Fruit fly (Drosophila melanogaster) whole organism, embryonic: ENCODE measurements around the gene Idh3g.

ENCODE experiments used
- Atf3 ChIP-seq: fragments of 200-800 bp; sonication (Bioruptor generic); optimal IDR thresholded peaks from 3 replicates; lab custom pipeline; 2016; ENCODE audit warnings: missing biosample characterization, missing genetic modification characterization
- Bdp1 ChIP-seq: fragments of 200-800 bp; sonication (Bioruptor generic); optimal IDR thresholded peaks from 3 replicates; lab custom pipeline; 2016; ENCODE audit warnings: missing biosample characterization, missing genetic modification characterization
- CG10267 ChIP-seq: fragments of 200-800 bp; sonication (Bioruptor generic); optimal IDR thresholded peaks from 2 replicates; lab custom pipeline; 2018; ENCODE audit warnings: missing biosample characterization, mild to moderate bottlenecking, missing genetic modification characterization, moderate library complexity
- CG11504 ChIP-seq: fragments of 200-800 bp; sonication (Bioruptor generic); optimal IDR thresholded peaks from 3 replicates; lab custom pipeline; 2019; ENCODE audit warnings: missing biosample characterization, mild to moderate bottlenecking, missing genetic modification characterization, moderate library complexity
- CG12391 ChIP-seq: fragments of 200-800 bp; sonication (Bioruptor generic); optimal IDR thresholded peaks from 3 replicates; lab custom pipeline; 2018; ENCODE audit warnings: missing biosample characterization, mild to moderate bottlenecking, missing genetic modification characterization, moderate library complexity
- CG12942 ChIP-seq: fragments of 200-800 bp; sonication (Bioruptor generic); optimal IDR thresholded peaks from 3 replicates; lab custom pipeline; 2016; ENCODE audit warnings: missing biosample characterization, missing genetic modification characterization
- CG13775 ChIP-seq: fragments of 200-800 bp; sonication (Bioruptor generic); optimal IDR thresholded peaks from 3 replicates; lab custom pipeline; 2017; ENCODE audit warnings: missing biosample characterization, mild to moderate bottlenecking, missing genetic modification characterization
- CG15269 ChIP-seq: fragments of 200-800 bp; sonication (Bioruptor generic); optimal IDR thresholded peaks from 2 replicates; lab custom pipeline; 2018; ENCODE audit warnings: missing biosample characterization, mild to moderate bottlenecking, missing genetic modification characterization, moderate library complexity
- CG1529 ChIP-seq: fragments of 200-800 bp; sonication (Bioruptor generic); optimal IDR thresholded peaks from 3 replicates; lab custom pipeline; 2018; ENCODE audit warnings: missing biosample characterization, missing genetic modification characterization
- CG18011 ChIP-seq: fragments of 200-800 bp; sonication (Bioruptor generic); optimal IDR thresholded peaks from 2 replicates; lab custom pipeline; 2017; ENCODE audit warnings: missing biosample characterization, missing genetic modification characterization, mild to moderate bottlenecking, moderate library complexity, missing genotype
- CG18262 ChIP-seq: fragments of 200-800 bp; optimal IDR thresholded peaks from 3 replicates; lab custom pipeline; 2019; ENCODE audit warnings: missing biosample characterization, mild to moderate bottlenecking, missing genetic modification characterization, moderate library complexity
- CG18599 ChIP-seq: fragments of 200-800 bp; sonication (Bioruptor generic); optimal IDR thresholded peaks from 3 replicates; lab custom pipeline; 2017; ENCODE audit warnings: missing biosample characterization, missing genetic modification characterization, mild to moderate bottlenecking, moderate library complexity, missing genetic modification reagents
- CG31388 ChIP-seq: fragments of 200-800 bp; sonication (Bioruptor generic); optimal IDR thresholded peaks from 2 replicates; lab custom pipeline; 2016; ENCODE audit warnings: missing biosample characterization, missing genetic modification characterization
- CG32532 ChIP-seq: fragments of 200-800 bp; sonication (Bioruptor generic); IDR thresholded peaks from 2 replicates; pipeline ENCODE4 v1.3.6; 2022; ENCODE audit warnings: missing biosample characterization, missing genetic modification characterization
- CG32772 ChIP-seq: fragments of 200-800 bp; sonication (Bioruptor generic); IDR thresholded peaks from 2 replicates; pipeline ENCODE4 v1.3.6; 2022; ENCODE audit warnings: missing biosample characterization, missing genetic modification characterization
- CG3726 ChIP-seq: fragments of 200-800 bp; sonication (Bioruptor generic); IDR thresholded peaks from 3 replicates; pipeline ENCODE4, ENCODE4 v1.3.6; 2022; ENCODE audit warnings: missing biosample characterization, missing genetic modification characterization
- CG5180 ChIP-seq: fragments of 200-800 bp; sonication (Bioruptor generic); optimal IDR thresholded peaks from 3 replicates; lab custom pipeline; 2017; ENCODE audit warnings: missing biosample characterization, missing genetic modification characterization, mild to moderate bottlenecking, moderate library complexity, missing genetic modification reagents
- CG6791 ChIP-seq: fragments of 200-800 bp; sonication (Bioruptor generic); IDR thresholded peaks from 3 replicates; pipeline ENCODE4 v1.3.6; 2022; ENCODE audit warnings: missing biosample characterization, missing genetic modification characterization; ENCODE audit not compliant: partially characterized antibody
- CG7786 ChIP-seq: fragments of 200-800 bp; sonication (Bioruptor generic); optimal IDR thresholded peaks from 2 replicates; lab custom pipeline; 2016; ENCODE audit warnings: missing biosample characterization, missing genetic modification characterization
- CG9215 ChIP-seq: fragments of 200-800 bp; sonication (Bioruptor generic); IDR thresholded peaks from 2 replicates; pipeline ENCODE4 v1.3.6; 2022; ENCODE audit warnings: missing biosample characterization, missing genetic modification characterization
- CoRest ChIP-seq: fragments of 200-800 bp; sonication (Bioruptor generic); optimal IDR thresholded peaks from 3 replicates; lab custom pipeline; 2018; ENCODE audit warnings: missing biosample characterization, mild to moderate bottlenecking, missing genetic modification characterization, moderate library complexity
- Dip2 ChIP-seq: fragments of 200-800 bp; sonication (Bioruptor generic); IDR thresholded peaks from 2 replicates; pipeline ENCODE4 v1.3.6; 2022; ENCODE audit warnings: missing biosample characterization, missing genetic modification characterization
- Hr39 ChIP-seq: fragments of >200 bp; optimal IDR thresholded peaks from 2 replicates; lab custom pipeline; 2017
- MTF-1 ChIP-seq: fragments of 200-800 bp; sonication (Bioruptor generic); optimal IDR thresholded peaks from 2 replicates; lab custom pipeline; 2018; ENCODE audit warnings: missing biosample characterization, mild to moderate bottlenecking, missing genetic modification characterization, borderline replicate concordance
- NfI ChIP-seq: fragments of 200-800 bp; sonication (Bioruptor generic); optimal IDR thresholded peaks from 3 replicates; lab custom pipeline; 2018; ENCODE audit warnings: missing biosample characterization, mild to moderate bottlenecking, missing genetic modification characterization, moderate library complexity
- Pdp1 ChIP-seq, 2 experiments: fragments of 200-800 bp; sonication (Bioruptor generic); optimal IDR thresholded peaks; 3 replicates each; lab custom pipeline; 2016; ENCODE audit warnings: missing biosample characterization in 2 of 2, missing genetic modification characterization in 2 of 2, mild to moderate bottlenecking in 1 of 2, moderate library complexity in 1 of 2
- Ssrp ChIP-seq: fragments of 200-800 bp; sonication (Bioruptor generic); optimal IDR thresholded peaks from 2 replicates; lab custom pipeline; 2018; ENCODE audit warnings: missing biosample characterization, mild to moderate bottlenecking, missing genetic modification characterization, moderate library complexity
- Xbp1 ChIP-seq: fragments of 200-800 bp; sonication (Bioruptor generic); optimal IDR thresholded peaks from 3 replicates; lab custom pipeline; 2016; ENCODE audit warnings: missing biosample characterization, mild to moderate bottlenecking, missing genetic modification characterization
- al ChIP-seq: fragments of 200-800 bp; sonication (Bioruptor generic); IDR thresholded peaks from 2 replicates; pipeline ENCODE4 v1.3.6; 2022; ENCODE audit warnings: missing biosample characterization, missing genetic modification characterization
- aop ChIP-seq: fragments of 200-800 bp; sonication (Bioruptor generic); IDR thresholded peaks from 2 replicates; pipeline ENCODE4 v1.3.6; 2022; ENCODE audit warnings: missing biosample characterization, missing genetic modification characterization
- chif ChIP-seq, 2 experiments: fragments of 200-800 bp; sonication (Bioruptor generic); optimal IDR thresholded peaks; 3 replicates each; lab custom pipeline; 2016; ENCODE audit warnings: missing biosample characterization in 2 of 2, missing genetic modification characterization in 2 of 2
- ci ChIP-seq: fragments of 200-800 bp; sonication (Bioruptor generic); IDR thresholded peaks from 3 replicates; pipeline ENCODE4 v1.3.6; 2022; ENCODE audit warnings: missing biosample characterization, missing genetic modification characterization
- crol ChIP-seq: fragments of 200-800 bp; sonication (Bioruptor generic); IDR thresholded peaks from 2 replicates; pipeline ENCODE4 v1.3.6; 2022; ENCODE audit warnings: missing biosample characterization, missing genetic modification characterization
- en ChIP-seq: fragments of 200-800 bp; sonication (Bioruptor generic); optimal IDR thresholded peaks from 2 replicates; lab custom pipeline; 2016; ENCODE audit warnings: missing biosample characterization, missing genetic modification characterization
- fd64A ChIP-seq: fragments of 200-800 bp; sonication (Bioruptor generic); optimal IDR thresholded peaks from 3 replicates; lab custom pipeline; 2018; ENCODE audit warnings: missing biosample characterization, mild to moderate bottlenecking, missing genetic modification characterization
- gcm ChIP-seq: fragments of 200-800 bp; sonication (Bioruptor generic); optimal IDR thresholded peaks from 2 replicates; lab custom pipeline; 2019; ENCODE audit warnings: missing biosample characterization, mild to moderate bottlenecking, missing genetic modification characterization, moderate library complexity
- gcm2 ChIP-seq: fragments of 200-800 bp; sonication (Bioruptor generic); optimal IDR thresholded peaks from 2 replicates; lab custom pipeline; 2016; ENCODE audit warnings: missing biosample characterization, missing genetic modification characterization
- gsb ChIP-seq: fragments of 200-800 bp; sonication (Bioruptor generic); IDR thresholded peaks from 2 replicates; pipeline ENCODE4 v1.3.6; 2022; ENCODE audit warnings: missing biosample characterization, missing genetic modification characterization
- kah ChIP-seq: fragments of 200-800 bp; sonication (Bioruptor generic); optimal IDR thresholded peaks from 2 replicates; lab custom pipeline; 2018; ENCODE audit warnings: missing biosample characterization, mild to moderate bottlenecking, missing genetic modification characterization
- ken ChIP-seq: fragments of 200-800 bp; sonication (Bioruptor generic); IDR thresholded peaks from 3 replicates; pipeline ENCODE4 v1.3.6; 2022; ENCODE audit warnings: missing biosample characterization, missing genetic modification characterization
- lab ChIP-seq: fragments of 200-800 bp; sonication (Bioruptor generic); optimal IDR thresholded peaks from 3 replicates; lab custom pipeline; 2017; ENCODE audit warnings: missing biosample characterization, missing genetic modification characterization, mild to moderate bottlenecking, moderate library complexity, missing genetic modification reagents
- lmd ChIP-seq: fragments of 200-800 bp; sonication (Bioruptor generic); IDR thresholded peaks from 2 replicates; pipeline ENCODE4 v1.3.6; 2022; ENCODE audit warnings: missing biosample characterization, missing genetic modification characterization
- mam ChIP-seq: fragments of 200-800 bp; sonication (Bioruptor generic); optimal IDR thresholded peaks from 3 replicates; lab custom pipeline; 2016; ENCODE audit warnings: missing biosample characterization, missing genetic modification characterization
- otp ChIP-seq: fragments of 200-800 bp; sonication (Bioruptor generic); IDR thresholded peaks from 3 replicates; pipeline ENCODE4, ENCODE4 v1.3.6; 2022; ENCODE audit warnings: missing biosample characterization, missing genetic modification characterization
- peb ChIP-seq: fragments of 200-800 bp; sonication (Bioruptor generic); IDR thresholded peaks from 2 replicates; pipeline ENCODE4 v1.3.6; 2022; ENCODE audit warnings: missing biosample characterization, missing genetic modification characterization
- pho ChIP-seq: fragments of 200-800 bp; sonication (Bioruptor generic); optimal IDR thresholded peaks from 2 replicates; lab custom pipeline; 2016; ENCODE audit warnings: missing biosample characterization, missing genetic modification characterization
- pnt ChIP-seq: fragments of 200-800 bp; sonication (Bioruptor generic); optimal IDR thresholded peaks from 3 replicates; lab custom pipeline; 2016; ENCODE audit warnings: missing biosample characterization, missing genetic modification characterization
- ro ChIP-seq: fragments of 200-800 bp; sonication (Bioruptor generic); IDR thresholded peaks from 2 replicates; pipeline ENCODE4 v1.3.6; 2022; ENCODE audit warnings: missing biosample characterization, missing genetic modification characterization
- salm ChIP-seq: fragments of 200-800 bp; sonication (Bioruptor generic); optimal IDR thresholded peaks from 2 replicates; lab custom pipeline; 2018; ENCODE audit warnings: missing biosample characterization, mild to moderate bottlenecking, missing genetic modification characterization
- ssp ChIP-seq: fragments of 200-800 bp; sonication (Bioruptor generic); IDR thresholded peaks from 2 replicates; pipeline ENCODE4 v1.3.6; 2022; ENCODE audit warnings: missing biosample characterization, missing genetic modification characterization
- unpg ChIP-seq: fragments of 200-800 bp; sonication (Bioruptor generic); optimal IDR thresholded peaks from 3 replicates; lab custom pipeline; 2018; ENCODE audit warnings: missing biosample characterization, mild to moderate bottlenecking, missing genetic modification characterization, moderate library complexity

Idh3g gene

dm6 chr3R:25631079-25631478 is 49.6 kb upstream of the Idh3g start (continued):
- TF ChIP-seq Atf3 (GFP tag; lab: Kevin White, UChicago) (peak; percentile 11), CG3726 (GFP tag; lab: Robert Waterston, UW) (peak; percentile 76; the same call in 2 of the 3 replicates), NfI (GFP tag; lab: Kevin White, UChicago) (peak; percentile 66), ro (GFP tag; lab: Robert Waterston, UW) (no peak), salm (tag; lab: Kevin White, UChicago) (peak; percentile 1), CG13775 (peak; percentile 30), pho (GFP tag; lab: Kevin White, UChicago) (peak; percentile 58), en (GFP tag; lab: Kevin White, UChicago) (peak; percentile 28), CG32532 (GFP tag; lab: Robert Waterston, UW) (peak; percentile 75), CG31388 (GFP tag; lab: Kevin White, UChicago) (no peak), crol (GFP tag; lab: Robert Waterston, UW) (peak; percentile 80), otp (GFP tag; lab: Robert Waterston, UW) (peak; percentile 49; the same call in 1 of the 3 replicates), CG6791 (no peak), gcm (GFP tag; lab: Kevin White, UChicago) (peak; percentile 44), ssp (GFP tag; lab: Robert Waterston, UW) (peak; percentile 25; the same call in 1 of the 2 replicates), CG7786 (GFP tag; lab: Kevin White, UChicago) (peak; percentile 70), al (GFP tag; lab: Robert Waterston, UW) (0 out of 2 replicates have a peak, but pooled peaks have one; percentile 28), kah (peak; percentile 2), Xbp1 (GFP tag; lab: Kevin White, UChicago) (peak; percentile 77), ken (peak; percentile 75; the same call in 2 of the 3 replicates), lab (GFP tag; lab: Kevin White, UChicago) (peak; percentile 87), CG12391 (tag; lab: Kevin White, UChicago) (peak; percentile 66), gsb (GFP tag; lab: Robert Waterston, UW) (peak; percentile 49; the same call in 1 of the 2 replicates), CG5180 (GFP tag; lab: Kevin White, UChicago) (peak; percentile 56), CG12942 (GFP tag; lab: Kevin White, UChicago) (no peak), CG18262 (tag; lab: Kevin White, UChicago) (peak; percentile 62), Dip2 (no peak), lmd (GFP tag; lab: Robert Waterston, UW) (peak; percentile 80), CG18599 (GFP tag; lab: Kevin White, UChicago) (peak; percentile 90), CG10267 (peak; percentile 25), CG18011 (GFP tag; lab: Kevin White, UChicago) (no peak), chif (GFP tag; optimal IDR thresholded peaks at IDR 0.05; lab: Kevin White, UChicago) (peak; percentile 2 to 41), CoRest (tag; lab: Kevin White, UChicago) (peak; percentile 68), Hr39 (lab: Kevin White, UChicago) (no peak), unpg (GFP tag; lab: Kevin White, UChicago) (peak; percentile 72), peb (GFP tag; lab: Robert Waterston, UW) (no peak), fd64A (GFP tag; lab: Kevin White, UChicago) (peak; percentile 13), CG9215 (GFP tag; lab: Robert Waterston, UW) (peak; percentile 42; the same call in 1 of the 2 replicates), mam (GFP tag; lab: Kevin White, UChicago) (peak; percentile 75), CG15269 (tag; lab: Kevin White, UChicago) (peak; percentile 74), CG32772 (GFP tag; lab: Robert Waterston, UW) (peak; percentile 77), gcm2 (peak; percentile 19), MTF-1 (GFP tag; lab: Kevin White, UChicago) (no peak), Pdp1 (GFP tag; optimal IDR thresholded peaks at IDR 0.05; lab: Kevin White, UChicago) (peak; percentile 56 to 60), ci (GFP tag; lab: Robert Waterston, UW) (peak; percentile 88), Ssrp (tag; lab: Kevin White, UChicago) (peak; percentile 57), aop (GFP tag; lab: Robert Waterston, UW) (no peak), CG1529 (GFP tag; lab: Kevin White, UChicago) (peak; percentile 45), CG11504 (tag; lab: Kevin White, UChicago) (peak; percentile 76), Bdp1 (peak; percentile 11), pnt (GFP tag; lab: Kevin White, UChicago) (peak; percentile 72)
